Fruit fly (Drosophila melanogaster) whole organism, embryonic: ENCODE results near the gene CCHa1.

Experiments used
- CG10147 ChIP-seq: fragments of 200-800 bp; sonication (Bioruptor generic); optimal IDR thresholded peaks from 2 replicates; lab custom pipeline; 2019; ENCODE audit warnings: missing biosample characterization, mild to moderate bottlenecking, missing genetic modification characterization, moderate library complexity
- CG10321 ChIP-seq: fragments of 200-800 bp; sonication (Bioruptor generic); IDR thresholded peaks from 2 replicates; pipeline ENCODE4 v1.3.6; 2022; ENCODE audit warnings: missing biosample characterization, missing genetic modification characterization
- CG10543 ChIP-seq: fragments of 200-800 bp; sonication (Bioruptor generic); optimal IDR thresholded peaks from 3 replicates; lab custom pipeline; 2017; ENCODE audit warnings: missing biosample characterization, mild to moderate bottlenecking, missing genetic modification characterization, moderate library complexity
- CG12219 ChIP-seq: fragments of 200-800 bp; sonication (Bioruptor generic); optimal IDR thresholded peaks from 3 replicates; lab custom pipeline; 2018; ENCODE audit warnings: missing biosample characterization, mild to moderate bottlenecking, missing genetic modification characterization
- CG13123 ChIP-seq: fragments of 200-800 bp; sonication (Bioruptor generic); optimal IDR thresholded peaks from 2 replicates; lab custom pipeline; 2016; ENCODE audit warnings: missing biosample characterization, missing genetic modification characterization
- CG15073 ChIP-seq: fragments of 200-800 bp; sonication (Bioruptor generic); optimal IDR thresholded peaks from 2 replicates; lab custom pipeline; 2016; ENCODE audit warnings: missing biosample characterization, missing genetic modification characterization
- CG15514 ChIP-seq: fragments of 200-800 bp; sonication (Bioruptor generic); optimal IDR thresholded peaks from 3 replicates; lab custom pipeline; 2017; ENCODE audit warnings: missing biosample characterization, missing genetic modification characterization, mild to moderate bottlenecking, moderate library complexity, missing genetic modification reagents
- CG17568 ChIP-seq: fragments of 200-800 bp; sonication (Bioruptor generic); optimal IDR thresholded peaks from 2 replicates; lab custom pipeline; 2018; ENCODE audit warnings: missing biosample characterization, mild to moderate bottlenecking, missing genetic modification characterization, moderate library complexity
- CG2120 ChIP-seq: fragments of 200-800 bp; sonication (Bioruptor generic); optimal IDR thresholded peaks from 3 replicates; lab custom pipeline; 2016; ENCODE audit warnings: missing biosample characterization, missing genetic modification characterization
- CG2199 ChIP-seq: fragments of 200-800 bp; sonication (Bioruptor generic); IDR thresholded peaks from 3 replicates; pipeline ENCODE4 v1.3.6; 2022; ENCODE audit warnings: missing biosample characterization, missing genetic modification characterization
- CG2712 ChIP-seq: fragments of 200-800 bp; optimal IDR thresholded peaks from 3 replicates; lab custom pipeline; 2019; ENCODE audit warnings: missing biosample characterization, mild to moderate bottlenecking, missing genetic modification characterization, moderate library complexity
- CG30431 ChIP-seq: fragments of 200-800 bp; sonication (Bioruptor generic); optimal IDR thresholded peaks from 2 replicates; lab custom pipeline; 2017; ENCODE audit warnings: missing biosample characterization, missing genetic modification characterization
- CG3065 ChIP-seq: fragments of 200-800 bp; sonication (Bioruptor generic); optimal IDR thresholded peaks from 2 replicates; lab custom pipeline; 2016; ENCODE audit warnings: missing biosample characterization, missing genetic modification characterization
- CG32767 ChIP-seq: fragments of 200-800 bp; sonication (Bioruptor generic); IDR thresholded peaks from 2 replicates; pipeline ENCODE4 v1.3.6; 2022; ENCODE audit warnings: missing biosample characterization, missing genetic modification characterization
- CG3281 ChIP-seq: fragments of 200-800 bp; sonication (Bioruptor generic); optimal IDR thresholded peaks from 3 replicates; lab custom pipeline; 2017; ENCODE audit warnings: missing biosample characterization, mild to moderate bottlenecking, missing genetic modification characterization
- CG3407 ChIP-seq: fragments of 200-800 bp; sonication (Bioruptor generic); optimal IDR thresholded peaks from 2 replicates; lab custom pipeline; 2018; ENCODE audit warnings: missing biosample characterization, mild to moderate bottlenecking, missing genetic modification characterization
- CG4854 ChIP-seq: fragments of 200-800 bp; sonication (Bioruptor generic); optimal IDR thresholded peaks from 2 replicates; lab custom pipeline; 2016; ENCODE audit warnings: missing biosample characterization, missing genetic modification characterization, inconsistent platforms
- CG6683 ChIP-seq: fragments of 200-800 bp; sonication (Bioruptor generic); optimal IDR thresholded peaks from 2 replicates; lab custom pipeline; 2017; ENCODE audit warnings: missing biosample characterization, mild to moderate bottlenecking, missing genetic modification characterization, missing genetic modification reagents
- CG7372 ChIP-seq: fragments of 200-800 bp; sonication (Bioruptor generic); IDR thresholded peaks from 2 replicates; pipeline ENCODE4 v1.3.6; 2022; ENCODE audit warnings: missing biosample characterization, missing genetic modification characterization
- CG7928 ChIP-seq: fragments of 200-800 bp; sonication (Bioruptor generic); optimal IDR thresholded peaks from 2 replicates; lab custom pipeline; 2017; ENCODE audit warnings: missing biosample characterization, mild to moderate bottlenecking, missing genetic modification characterization
- CG8281 ChIP-seq: fragments of 200-800 bp; sonication (Bioruptor generic); optimal IDR thresholded peaks from 2 replicates; lab custom pipeline; 2018; ENCODE audit warnings: missing biosample characterization, mild to moderate bottlenecking, missing genetic modification characterization, moderate library complexity
- CG8765 ChIP-seq: fragments of 200-800 bp; sonication (Bioruptor generic); IDR thresholded peaks from 2 replicates; pipeline ENCODE4 v1.3.6; 2022; ENCODE audit warnings: missing biosample characterization, missing genetic modification characterization
- CG9609 ChIP-seq: fragments of 200-800 bp; sonication (Bioruptor generic); optimal IDR thresholded peaks from 3 replicates; lab custom pipeline; 2016; ENCODE audit warnings: missing biosample characterization, missing genetic modification characterization
- Chrac-16 ChIP-seq: fragments of 200-800 bp; sonication (Bioruptor generic); optimal IDR thresholded peaks from 3 replicates; lab custom pipeline; 2016; ENCODE audit warnings: missing biosample characterization, missing genetic modification characterization
- Ets97D ChIP-seq: fragments of 200-800 bp; sonication (Bioruptor generic); optimal IDR thresholded peaks from 3 replicates; lab custom pipeline; 2016; ENCODE audit warnings: missing biosample characterization, missing genetic modification characterization
- Fer2 ChIP-seq: fragments of 200-800 bp; sonication (Bioruptor generic); optimal IDR thresholded peaks from 2 replicates; lab custom pipeline; 2018; ENCODE audit warnings: missing biosample characterization, mild to moderate bottlenecking, missing genetic modification characterization, moderate library complexity
- GATAe ChIP-seq: fragments of 200-800 bp; sonication (Bioruptor generic); conservative IDR thresholded peaks from 2 replicates; pipeline ENCODE4 v1.3.6; 2022; ENCODE audit warnings: missing biosample characterization, missing genetic modification characterization
- Hey ChIP-seq: fragments of 200-800 bp; sonication (Bioruptor generic); optimal IDR thresholded peaks from 3 replicates; lab custom pipeline; 2018; ENCODE audit warnings: missing biosample characterization, mild to moderate bottlenecking, missing genetic modification characterization
- Hmx ChIP-seq: fragments of 200-800 bp; sonication (Bioruptor generic); optimal IDR thresholded peaks from 2 replicates; lab custom pipeline; 2016; ENCODE audit warnings: missing biosample characterization, missing genetic modification characterization
- Hr39 ChIP-seq: fragments of >200 bp; optimal IDR thresholded peaks from 2 replicates; lab custom pipeline; 2017
- Hr51 ChIP-seq, 2 experiments: fragments of 200-800 bp; sonication (Bioruptor generic); optimal IDR thresholded peaks; 2 replicates in 1 of 2; 3 replicates in 1 of 2; lab custom pipeline; 2016 to 2018; ENCODE audit warnings: missing biosample characterization in 2 of 2, missing genetic modification characterization in 2 of 2, mild to moderate bottlenecking in 1 of 2, moderate library complexity in 1 of 2
- Jarid2 ChIP-seq: fragments of 200-800 bp; sonication (Bioruptor generic); optimal IDR thresholded peaks from 3 replicates; lab custom pipeline; 2017; ENCODE audit warnings: mild to moderate bottlenecking, missing biosample characterization, missing genetic modification reagents, missing genetic modification characterization
- Meics ChIP-seq: fragments of 200-800 bp; sonication (Bioruptor generic); optimal IDR thresholded peaks from 2 replicates; lab custom pipeline; 2017; ENCODE audit warnings: missing biosample characterization, mild to moderate bottlenecking, missing genetic modification characterization
- Mes4 ChIP-seq: fragments of 200-800 bp; sonication (Bioruptor generic); optimal IDR thresholded peaks from 2 replicates; lab custom pipeline; 2016; ENCODE audit warnings: missing biosample characterization, missing genetic modification characterization
- Poxn ChIP-seq: fragments of 200-800 bp; sonication (Bioruptor generic); IDR thresholded peaks from 2 replicates; pipeline ENCODE4 v1.3.6; 2022; ENCODE audit warnings: missing biosample characterization, missing genetic modification characterization
- Spps ChIP-seq: fragments of 200-800 bp; sonication (Bioruptor generic); optimal IDR thresholded peaks from 2 replicates; lab custom pipeline; 2018; ENCODE audit warnings: missing biosample characterization, mild to moderate bottlenecking, missing genetic modification characterization
- TFAM ChIP-seq: fragments of 200-800 bp; sonication (Bioruptor generic); optimal IDR thresholded peaks from 2 replicates; lab custom pipeline; 2017; ENCODE audit warnings: missing biosample characterization, missing genetic modification characterization, inconsistent platforms
- abd-A ChIP-seq: fragments of 200-800 bp; sonication (Bioruptor generic); optimal IDR thresholded peaks from 3 replicates; lab custom pipeline; 2019; ENCODE audit warnings: missing biosample characterization, mild to moderate bottlenecking, missing genetic modification characterization, moderate library complexity
- al ChIP-seq: fragments of 200-800 bp; sonication (Bioruptor generic); IDR thresholded peaks from 2 replicates; pipeline ENCODE4 v1.3.6; 2022; ENCODE audit warnings: missing biosample characterization, missing genetic modification characterization
- chinmo ChIP-seq: fragments of 200-800 bp; sonication (Bioruptor generic); IDR thresholded peaks from 4 replicates; pipeline ENCODE4 v1.3.6; 2022; ENCODE audit warnings: missing biosample characterization, missing genetic modification characterization; ENCODE audit not compliant: partially characterized antibody
- croc ChIP-seq: fragments of 200-800 bp; sonication (Bioruptor generic); conservative IDR thresholded peaks from 3 replicates; pipeline ENCODE4 v1.3.6; 2022; ENCODE audit warnings: missing biosample characterization, missing genetic modification characterization
- exex ChIP-seq: fragments of 200-800 bp; sonication (Bioruptor generic); optimal IDR thresholded peaks from 4 replicates; lab custom pipeline; 2018; ENCODE audit warnings: missing biosample characterization, mild to moderate bottlenecking, missing genetic modification characterization, moderate library complexity
- fd64A ChIP-seq: fragments of 200-800 bp; sonication (Bioruptor generic); optimal IDR thresholded peaks from 3 replicates; lab custom pipeline; 2018; ENCODE audit warnings: missing biosample characterization, mild to moderate bottlenecking, missing genetic modification characterization
- pfk ChIP-seq: fragments of 200-800 bp; sonication (Bioruptor generic); optimal IDR thresholded peaks from 2 replicates; lab custom pipeline; 2018; ENCODE audit warnings: missing biosample characterization, mild to moderate bottlenecking, missing genetic modification characterization, moderate library complexity
- sisA ChIP-seq: fragments of 200-800 bp; sonication (Bioruptor generic); IDR thresholded peaks from 2 replicates; pipeline ENCODE4 v1.3.6; 2022; ENCODE audit warnings: missing biosample characterization, missing genetic modification characterization
- sna ChIP-seq: fragments of 200-800 bp; sonication (Bioruptor generic); IDR thresholded peaks from 2 replicates; pipeline ENCODE4 v1.3.6; 2022; ENCODE audit warnings: missing biosample characterization, missing genetic modification characterization; ENCODE audit not compliant: partially characterized antibody
- stc ChIP-seq: fragments of 200-800 bp; sonication (Bioruptor generic); IDR thresholded peaks from 2 replicates; pipeline ENCODE4 v1.3.6; 2022; ENCODE audit warnings: missing biosample characterization, missing genetic modification characterization
- trem ChIP-seq: fragments of 200-800 bp; optimal IDR thresholded peaks from 3 replicates; lab custom pipeline; 2019; ENCODE audit warnings: missing biosample characterization, mild to moderate bottlenecking, missing genetic modification characterization, moderate library complexity
- twi ChIP-seq: fragments of 200-800 bp; optimal IDR thresholded peaks from 2 replicates; lab custom pipeline; 2019; ENCODE audit warnings: missing biosample characterization, mild to moderate bottlenecking, missing genetic modification characterization, moderate library complexity
- wdn ChIP-seq: fragments of 200-800 bp; sonication (Bioruptor generic); IDR thresholded peaks from 2 replicates; pipeline ENCODE4 v1.3.6; 2022; ENCODE audit warnings: missing biosample characterization, missing genetic modification characterization
- yki ChIP-seq: fragments of >200 bp; optimal IDR thresholded peaks from 3 replicates; lab custom pipeline; 2018

CCHa1 gene

dm6 chr3R:14122347-14122812, 25.7 kb upstream of the CCHa1 start, which contains the start of the genes Abi and twf (continued):
- TF ChIP-seq Chrac-16 (GFP tag; lab: Kevin White, UChicago) (peak; percentile 77), CG3407 (GFP tag; lab: Kevin White, UChicago) (peak; percentile 43), CG7372 (peak; percentile 55), Poxn (no peak), CG15514 (peak; percentile 62), trem (peak; percentile 75), Fer2 (tag; lab: Kevin White, UChicago) (peak; percentile 35), Mes4 (peak; percentile 22), CG8281 (tag; lab: Kevin White, UChicago) (peak; percentile 3), Meics (GFP tag; lab: Kevin White, UChicago) (peak; percentile 60), CG3065 (GFP tag; lab: Kevin White, UChicago) (peak; percentile 39), CG6683 (peak; percentile 22), CG10321 (GFP tag; lab: Robert Waterston, UW) (no peak), Spps (tag; lab: Kevin White, UChicago) (peak; percentile 29), CG13123 (peak; percentile 75), Jarid2 (GFP tag; lab: Kevin White, UChicago) (no peak), exex (tag; lab: Kevin White, UChicago) (peak; percentile 6), CG32767 (GFP tag; lab: Robert Waterston, UW) (no peak), sna (GFP tag; lab: Robert Waterston, UW) (no peak), Hr39 (lab: Kevin White, UChicago) (no peak), Hr51 (GFP tag; optimal IDR thresholded peaks at IDR 0.05; lab: Kevin White, UChicago) (peak; percentile 40 to 61), CG7928 (GFP tag; lab: Kevin White, UChicago) (no peak), CG10543 (GFP tag; lab: Kevin White, UChicago) (peak; percentile 47), Hmx (GFP tag; lab: Kevin White, UChicago) (peak; percentile 38), GATAe (GFP tag; lab: Robert Waterston, UW) (no peak), CG8765 (no peak), twi (no peak), CG30431 (peak; percentile 35), CG2712 (tag; lab: Kevin White, UChicago) (peak; percentile 74), chinmo (GFP tag; lab: Robert Waterston, UW) (no peak), CG12219 (GFP tag; lab: Kevin White, UChicago) (no peak), CG4854 (GFP tag; lab: Kevin White, UChicago) (peak; percentile 35), CG10147 (GFP tag; lab: Kevin White, UChicago) (peak; percentile 61), Hey (tag; lab: Kevin White, UChicago) (no peak), sisA (GFP tag; lab: Robert Waterston, UW) (peak; percentile 64), pfk (GFP tag; lab: Kevin White, UChicago) (no peak), fd64A (GFP tag; lab: Kevin White, UChicago) (no peak), CG15073 (GFP tag; lab: Kevin White, UChicago) (no peak), stc (GFP tag; lab: Robert Waterston, UW) (peak; percentile 60; the same call in 1 of the 2 replicates), wdn (GFP tag; lab: Robert Waterston, UW) (peak; percentile 32; the same call in 1 of the 2 replicates), al (GFP tag; lab: Robert Waterston, UW) (0 out of 2 replicates have a peak, but pooled peaks have one; percentile 41), CG2199 (GFP tag; lab: Robert Waterston, UW) (no peak), yki (lab: Kevin White, UChicago) (no peak), abd-A (tag; lab: Kevin White, UChicago) (no peak), CG3281 (GFP tag; lab: Kevin White, UChicago) (peak; percentile 60), CG17568 (GFP tag; lab: Kevin White, UChicago) (peak; percentile 2), TFAM (GFP tag; lab: Kevin White, UChicago) (no peak), Ets97D (GFP tag; lab: Kevin White, UChicago) (peak; percentile 63), croc (GFP tag; lab: Robert Waterston, UW) (no peak; the same call in 2 of the 3 replicates), CG9609 (GFP tag; lab: Kevin White, UChicago) (peak; percentile 45), CG2120 (GFP tag; lab: Kevin White, UChicago) (peak; percentile 79)
